Fruit fly (Drosophila melanogaster): ENCODE results near the gene Cyp4d2.

The Cyp4d2 gene

DNA sequence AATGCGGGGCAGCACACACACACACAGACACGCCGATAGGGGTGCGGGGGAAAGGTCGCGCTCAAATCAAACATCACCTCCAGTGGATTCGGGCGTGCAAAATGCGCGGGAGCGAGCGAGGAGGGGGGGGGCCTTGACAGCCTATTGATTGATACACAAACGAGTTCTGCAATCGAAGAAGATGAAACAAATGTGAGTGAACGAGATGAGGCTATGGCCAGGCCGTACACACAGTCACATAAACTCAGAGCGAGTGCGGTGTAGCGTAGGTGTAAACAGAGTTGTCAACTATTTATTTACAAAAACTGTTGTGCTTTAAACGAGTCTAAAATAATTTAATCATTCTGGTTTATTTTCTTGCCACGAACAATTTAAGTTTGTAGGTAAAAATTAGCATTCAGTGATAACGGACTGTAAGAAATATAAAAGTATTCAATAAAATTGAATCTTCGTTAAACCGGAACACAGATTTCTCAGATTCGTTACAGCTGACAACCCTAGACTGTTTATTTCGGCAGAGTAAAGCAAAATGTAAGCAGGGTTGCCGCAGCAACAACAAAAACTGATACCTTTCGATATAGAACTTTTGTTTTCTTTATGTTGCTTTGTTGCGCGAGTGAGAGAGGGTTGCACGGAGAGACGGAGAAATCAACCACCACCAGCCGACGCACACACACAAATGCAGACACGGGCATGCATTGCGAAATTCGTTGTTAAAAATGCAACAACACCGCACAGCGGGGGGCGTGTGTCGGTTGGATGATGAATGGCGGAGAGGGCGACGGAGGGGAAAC, 40.6 kb upstream of the Cyp4d2 start (continued):
- TF ChIP-seq insv (GFP tag; optimal IDR thresholded peaks at IDR 0.05) (peak; percentile 12 to 68), CG12391 (tag; optimal IDR thresholded peaks at IDR 0.05) (peak; percentile 93), salm (tag; optimal IDR thresholded peaks at IDR 0.05) (peak; percentile 88), gce (GFP tag; IDR thresholded peaks at IDR 0.05) (peak; percentile 76), fd3F (GFP tag; optimal IDR thresholded peaks at IDR 0.05) (peak; percentile 86), CG18619 (GFP tag; optimal IDR thresholded peaks at IDR 0.05) (peak; percentile 86), Camta (GFP tag; optimal IDR thresholded peaks at IDR 0.05) (peak; percentile 88), dimm (GFP tag; IDR thresholded peaks at IDR 0.05) (peak; percentile 42; the same call in 1 of the 2 replicates), kni (GFP tag; optimal IDR thresholded peaks at IDR 0.05) (peak; percentile 81), ro (GFP tag; IDR thresholded peaks at IDR 0.05) (peak; percentile 48; the same call in 1 of the 2 replicates), Xrp1 (GFP tag; IDR thresholded peaks at IDR 0.05) (peak; percentile 91), CG11695 (GFP tag; IDR thresholded peaks at IDR 0.05) (peak; percentile 92), tin (GFP tag; optimal IDR thresholded peaks at IDR 0.05) (peak; percentile 85), Optix (GFP tag; IDR thresholded peaks at IDR 0.05) (peak; percentile 39; the same call in 2 of the 3 replicates), bcd (GFP tag; optimal IDR thresholded peaks at IDR 0.05) (peak; percentile 84), ftz-f1 (GFP tag; optimal IDR thresholded peaks at IDR 0.05) (peak; percentile 35), stc (GFP tag; IDR thresholded peaks at IDR 0.05) (peak; percentile 79), Ptx1 (GFP tag; IDR thresholded peaks at IDR 0.05) (peak; percentile 90), CG4360 (GFP tag; IDR thresholded peaks at IDR 0.05) (peak; percentile 85), Sox100B (GFP tag; optimal IDR thresholded peaks at IDR 0.05) (peak; percentile 90), fd102C (GFP tag; optimal IDR thresholded peaks at IDR 0.05) (peak; percentile 63), vvl (GFP tag; IDR thresholded peaks at IDR 0.05) (peak; percentile 90), gcm2 (GFP tag; optimal IDR thresholded peaks at IDR 0.05) (peak; percentile 72), Gsc (GFP tag; IDR thresholded peaks at IDR 0.05) (no peak), Hr39 (optimal IDR thresholded peaks at IDR 0.05) (no peak), CG13287 (GFP tag; IDR thresholded peaks at IDR 0.05; ENCODE audit: partially characterized antibody) (peak; percentile 14; the same call in 1 of the 2 replicates), CG18011 (GFP tag; optimal IDR thresholded peaks at IDR 0.05) (peak; percentile 52), CG32532 (GFP tag; IDR thresholded peaks at IDR 0.05) (peak; percentile 88), CG8290 (GFP tag; optimal IDR thresholded peaks at IDR 0.05) (peak; percentile 47), CG8290 (tag; optimal IDR thresholded peaks at IDR 0.05) (peak; percentile 55 to 87), lab (GFP tag; optimal IDR thresholded peaks at IDR 0.05) (peak; percentile 95), CG3995 (GFP tag; optimal IDR thresholded peaks at IDR 0.05) (peak; percentile 60), peb (GFP tag; IDR thresholded peaks at IDR 0.05) (peak; percentile 70; the same call in 1 of the 2 replicates), Gug (GFP tag; IDR thresholded peaks at IDR 0.05) (peak; percentile 46; the same call in 3 of the 4 replicates), ATbp (GFP tag; optimal IDR thresholded peaks at IDR 0.05) (peak; percentile 76), CG2116 (GFP tag; optimal IDR thresholded peaks at IDR 0.05) (peak; percentile 59), CG12769 (tag; optimal IDR thresholded peaks at IDR 0.05) (peak; percentile 90), zen (tag; optimal IDR thresholded peaks at IDR 0.05) (peak; percentile 81), CG4617 (GFP tag; optimal IDR thresholded peaks at IDR 0.05; ENCODE audit: borderline replicate concordance) (peak; percentile 64), CG30431 (GFP tag; optimal IDR thresholded peaks at IDR 0.05) (peak; percentile 52), sug (tag; optimal IDR thresholded peaks at IDR 0.05) (peak; percentile 90), CG10565 (GFP tag; optimal IDR thresholded peaks at IDR 0.05) (no peak), CG32772 (GFP tag; IDR thresholded peaks at IDR 0.05) (peak; percentile 76), HLH54F (GFP tag; optimal IDR thresholded peaks at IDR 0.05) (peak; percentile 77), CG18476 (GFP tag; optimal IDR thresholded peaks at IDR 0.05) (peak; percentile 89), CG7839 (tag; optimal IDR thresholded peaks at IDR 0.05) (peak; percentile 93), Doc3 (GFP tag; IDR thresholded peaks at IDR 0.05; ENCODE audit: partially characterized antibody) (no peak), Bteb2 (GFP tag; optimal IDR thresholded peaks at IDR 0.05) (peak; percentile 80), tx (GFP tag; optimal IDR thresholded peaks at IDR 0.05) (peak; percentile 64)

All from whole organism, embryonic.